Worm (Caenorhabditis elegans) whole organism, young adult: Measurements from ENCODE around the gene E02H4.5.

Experiments
- F49E8.2 ChIP-seq: sonication (generic microtip); optimal IDR thresholded peaks from 3 replicates; lab custom pipeline; 2017; ENCODE audit warnings: missing genetic modification characterization, mild to moderate bottlenecking, missing compliant biosample characterization, antibody characterized with exemption, moderate library complexity; ENCODE audit not compliant: insufficient read depth
- bed-2 ChIP-seq: fragments of 200-800 bp; sonication (Bioruptor generic); IDR thresholded peaks from 2 replicates; pipeline ENCODE4 v1.3.6; 2022; ENCODE audit warnings: missing genetic modification reagents, missing genetic modification characterization, missing compliant biosample characterization
- ceh-79 ChIP-seq: sonication (generic microtip); optimal IDR thresholded peaks from 2 replicates; lab custom pipeline; 2017; ENCODE audit warnings: mild to moderate bottlenecking, missing genetic modification characterization, missing compliant biosample characterization
- ceh-91 ChIP-seq: fragments of 200-800 bp; sonication (Bioruptor generic); IDR thresholded peaks from 2 replicates; pipeline ENCODE4 v1.3.6; 2022; ENCODE audit warnings: missing genetic modification reagents, missing genetic modification characterization, missing compliant biosample characterization
- let-526 ChIP-seq: fragments of 200-800 bp; sonication (Bioruptor generic); IDR thresholded peaks from 2 replicates; pipeline ENCODE4 v1.3.6; 2022; ENCODE audit warnings: missing genetic modification reagents, missing genetic modification characterization, missing compliant biosample characterization
- lin-54 ChIP-seq: fragments of 200-800 bp; sonication (Bioruptor generic); optimal IDR thresholded peaks from 2 replicates; lab custom pipeline; 2018; ENCODE audit warnings: mild to moderate bottlenecking, missing genetic modification characterization, missing compliant biosample characterization

DNA sequence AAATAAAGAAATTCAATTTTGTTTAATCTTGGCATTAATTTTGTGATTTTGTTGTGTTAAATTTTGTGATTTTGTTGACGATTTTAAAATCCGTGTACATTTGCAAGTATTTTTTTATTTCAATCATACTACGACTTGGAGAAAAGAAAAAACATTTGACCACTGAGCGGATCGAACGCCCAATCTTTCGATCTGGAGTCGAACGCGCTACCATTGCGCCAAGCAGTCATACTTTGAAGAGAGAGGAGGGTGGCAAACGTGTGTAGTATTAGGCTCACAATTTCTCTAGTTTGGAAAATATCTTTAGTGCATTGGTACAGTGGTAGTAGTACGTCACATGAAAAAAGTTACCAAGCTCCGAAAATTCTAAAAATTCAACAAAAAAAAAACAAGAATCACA is 26.2 kb downstream of the E02H4.5 start:
- TF ChIP-seq ceh-91 (no peak), let-526 (GFP tag; lab: Robert Waterston, UW) (no peak), ceh-79 (no peak), bed-2 (GFP tag; lab: Robert Waterston, UW) (no peak), lin-54 (GFP tag; lab: Kevin White, UChicago) (no peak), F49E8.2 (tag; lab: Kevin White, UChicago) (peak; percentile 3)
